Fruit fly (Drosophila melanogaster): ENCODE results near the gene T48.

T48 gene

dm6 chr3R:26881121-26881895 lies at the start of gene T48, which contains the start of gene ro:
Gene T48, plus strand, starts transcription at chr3R:26881734.
Gene ro, minus strand, starts transcription at chr3R:26881171.
- TF ChIP-seq Snoo (tag; optimal IDR thresholded peaks at IDR 0.05): peak; percentile 13
- no peak for TF ChIP-seq EcR (GFP tag; optimal IDR thresholded peaks at IDR 0.05)
- peak; percentile 36; the same call in 1 of the 3 replicates for TF ChIP-seq fd96Ca (GFP tag; IDR thresholded peaks at IDR 0.05)
- TF ChIP-seq CG4496 (GFP tag; IDR thresholded peaks at IDR 0.05): peak; percentile 57; the same call in 2 of the 3 replicates
- 0 out of 2 replicates have a peak, but pooled peaks have one; percentile 6 for TF ChIP-seq rn (GFP tag; IDR thresholded peaks at IDR 0.05)
- TF ChIP-seq CG8301 (tag; optimal IDR thresholded peaks at IDR 0.05): no peak

dm6 chr3R:26831861-26832260 lies 49.7 kb upstream of the T48 start:
- peak; percentile 37; the same call in 1 of the 2 replicates for TF ChIP-seq CG12605 (GFP tag; IDR thresholded peaks at IDR 0.05)
- no peak for TF ChIP-seq rn (GFP tag; IDR thresholded peaks at IDR 0.05)
- TF ChIP-seq EcR (GFP tag; optimal IDR thresholded peaks at IDR 0.05): no peak
- TF ChIP-seq gl (tag; optimal IDR thresholded peaks at IDR 0.05): peak; percentile 38
- TF ChIP-seq CG9948 (tag; optimal IDR thresholded peaks at IDR 0.05): peak; percentile 84
- TF ChIP-seq fd96Ca (GFP tag; IDR thresholded peaks at IDR 0.05): 0 out of 3 replicates have a peak, but pooled peaks have one; percentile 42
- TF ChIP-seq CG4496 (GFP tag; IDR thresholded peaks at IDR 0.05): no peak
- peak; percentile 71 for TF ChIP-seq CG15710 (tag; optimal IDR thresholded peaks at IDR 0.05)
- peak; percentile 67 for TF ChIP-seq Pif1B (GFP tag; optimal IDR thresholded peaks at IDR 0.05)
- no peak for TF ChIP-seq CG10348 (GFP tag; IDR thresholded peaks at IDR 0.05)
- no peak for TF ChIP-seq Snoo (tag; optimal IDR thresholded peaks at IDR 0.05)
- TF ChIP-seq Ets98B (GFP tag; IDR thresholded peaks at IDR 0.05): peak; percentile 32; the same call in 1 of the 2 replicates
- TF ChIP-seq CG17806 (tag; optimal IDR thresholded peaks at IDR 0.05): peak; percentile 80
- TF ChIP-seq CG14655 (GFP tag; optimal IDR thresholded peaks at IDR 0.05): peak; percentile 85
- TF ChIP-seq D1 (tag; optimal IDR thresholded peaks at IDR 0.05): no peak
- peak; percentile 72 for TF ChIP-seq Pif1A (GFP tag; optimal IDR thresholded peaks at IDR 0.05)
- no peak for TF ChIP-seq CG13204 (GFP tag; optimal IDR thresholded peaks at IDR 0.05)
- peak; percentile 71 for TF ChIP-seq CG8159 (tag; optimal IDR thresholded peaks at IDR 0.05)
- peak; percentile 69 for TF ChIP-seq CG8301 (tag; optimal IDR thresholded peaks at IDR 0.05)
- TF ChIP-seq CG34367 (tag; optimal IDR thresholded peaks at IDR 0.05): peak; percentile 61
- no peak for TF ChIP-seq CG32121 (GFP tag; IDR thresholded peaks at IDR 0.05)

- TF ChIP-seq CG14655 (GFP tag; optimal IDR thresholded peaks at IDR 0.05) (no peak), CG17806 (tag; optimal IDR thresholded peaks at IDR 0.05) (peak; percentile 2), CG4496 (GFP tag; IDR thresholded peaks at IDR 0.05) (no peak), Snoo (tag; optimal IDR thresholded peaks at IDR 0.05) (no peak), CG9948 (tag; optimal IDR thresholded peaks at IDR 0.05) (peak; percentile 8), Pif1A (GFP tag; optimal IDR thresholded peaks at IDR 0.05) (peak; percentile 8), gl (tag; optimal IDR thresholded peaks at IDR 0.05) (no peak), CG34367 (tag; optimal IDR thresholded peaks at IDR 0.05) (no peak), CG8159 (tag; optimal IDR thresholded peaks at IDR 0.05) (peak; percentile 50), rn (GFP tag; IDR thresholded peaks at IDR 0.05) (no peak), CG12605 (GFP tag; IDR thresholded peaks at IDR 0.05) (no peak)
Observed at dm6 chr3R:26846446-26846845, 35.1 kb upstream of the T48 start.

- no peak for TF ChIP-seq CG8301 (tag; optimal IDR thresholded peaks at IDR 0.05)
- peak; percentile 7 for TF ChIP-seq CG17806 (tag; optimal IDR thresholded peaks at IDR 0.05)
- TF ChIP-seq CG4496 (GFP tag; IDR thresholded peaks at IDR 0.05): peak; percentile 34; the same call in 1 of the 3 replicates
- TF ChIP-seq Ets98B (GFP tag; IDR thresholded peaks at IDR 0.05): peak; percentile 28; the same call in 1 of the 2 replicates
- peak; percentile 61; the same call in 2 of the 3 replicates for TF ChIP-seq fd96Ca (GFP tag; IDR thresholded peaks at IDR 0.05)
- TF ChIP-seq EcR (GFP tag; optimal IDR thresholded peaks at IDR 0.05): no peak
- no peak for TF ChIP-seq CG9948 (tag; optimal IDR thresholded peaks at IDR 0.05)
- peak; percentile 32 for TF ChIP-seq Pif1A (GFP tag; optimal IDR thresholded peaks at IDR 0.05)
- peak; percentile 30 for TF ChIP-seq CG8159 (tag; optimal IDR thresholded peaks at IDR 0.05)
- no peak; the same call in 1 of the 2 replicates for TF ChIP-seq CG12605 (GFP tag; IDR thresholded peaks at IDR 0.05)
- peak; percentile 28 for TF ChIP-seq CG15710 (tag; optimal IDR thresholded peaks at IDR 0.05)
- TF ChIP-seq CG14655 (GFP tag; optimal IDR thresholded peaks at IDR 0.05): peak; percentile 30
Observed at dm6 chr3R:26853699-26854098, 27.8 kb upstream of the T48 start.

dm6 chr3R:26859228-26859627 lies 22.3 kb upstream of the T48 start:
- peak; percentile 15 for TF ChIP-seq CG8301 (tag; optimal IDR thresholded peaks at IDR 0.05)
- peak; percentile 43 for TF ChIP-seq CG8159 (tag; optimal IDR thresholded peaks at IDR 0.05)
- TF ChIP-seq CG15710 (tag; optimal IDR thresholded peaks at IDR 0.05): peak; percentile 45
- TF ChIP-seq CG13204 (GFP tag; optimal IDR thresholded peaks at IDR 0.05): peak; percentile 38
- peak; percentile 88 for TF ChIP-seq CG4496 (GFP tag; IDR thresholded peaks at IDR 0.05)
- TF ChIP-seq Snoo (tag; optimal IDR thresholded peaks at IDR 0.05): peak; percentile 81
- peak; percentile 22 for TF ChIP-seq CG17806 (tag; optimal IDR thresholded peaks at IDR 0.05)
- peak; percentile 34 for TF ChIP-seq CG34367 (tag; optimal IDR thresholded peaks at IDR 0.05)
- peak; percentile 13; the same call in 1 of the 2 replicates for TF ChIP-seq rn (GFP tag; IDR thresholded peaks at IDR 0.05)
- TF ChIP-seq D1 (tag; optimal IDR thresholded peaks at IDR 0.05): no peak
- TF ChIP-seq CG10348 (GFP tag; IDR thresholded peaks at IDR 0.05): no peak
- no peak for TF ChIP-seq Pif1B (GFP tag; optimal IDR thresholded peaks at IDR 0.05)
- TF ChIP-seq CG9948 (tag; optimal IDR thresholded peaks at IDR 0.05): peak; percentile 31
- no peak for TF ChIP-seq gl (tag; optimal IDR thresholded peaks at IDR 0.05)
- no peak for TF ChIP-seq EcR (GFP tag; optimal IDR thresholded peaks at IDR 0.05)
- TF ChIP-seq Ets98B (GFP tag; IDR thresholded peaks at IDR 0.05): peak; percentile 76
- peak; percentile 51 for TF ChIP-seq Pif1A (GFP tag; optimal IDR thresholded peaks at IDR 0.05)
- no peak for TF ChIP-seq CG14655 (GFP tag; optimal IDR thresholded peaks at IDR 0.05)
- peak; percentile 59 for TF ChIP-seq CG12605 (GFP tag; IDR thresholded peaks at IDR 0.05)
- peak; percentile 75 for TF ChIP-seq CG32121 (GFP tag; IDR thresholded peaks at IDR 0.05)
- peak; percentile 74; the same call in 1 of the 3 replicates for TF ChIP-seq fd96Ca (GFP tag; IDR thresholded peaks at IDR 0.05)
